Worm (Caenorhabditis elegans): ENCODE data around the gene R13D11.4.
"Not testable (repeated sequence)": the region's sequence is repeated elsewhere in the genome, so short reads cannot be mapped to it uniquely, and the experiment has no call there.

- not testable (repeated sequence) for TF ChIP-seq flt-1 (GFP tag; IDR thresholded peaks at IDR 0.05); ama-1 (optimal IDR thresholded peaks at IDR 0.05)
Observed at ce11 chrV:822922-823321, 12.3 kb downstream of the R13D11.4 start, which contains the start of gene srx-31.
